Worm (Caenorhabditis elegans) whole organism, L3 larva: ENCODE data around the gene mlk-1.

Source experiments
- R02D3.7 ChIP-seq: fragments of 150-350 bp; optimal IDR thresholded peaks from 2 replicates; lab custom pipeline; 2014; ENCODE audit warnings: missing biosample characterization, missing genetic modification characterization
- aly-2 ChIP-seq: fragments of 150-350 bp; optimal IDR thresholded peaks from 2 replicates; lab custom pipeline; 2014; ENCODE audit warnings: missing biosample characterization, missing genetic modification characterization
- ama-1 ChIP-seq: fragments of 150-350 bp; optimal IDR thresholded peaks from 2 replicates; lab custom pipeline; 2018
- ceh-28 ChIP-seq: fragments of 150-350 bp; optimal IDR thresholded peaks from 2 replicates; lab custom pipeline; 2014; ENCODE audit warnings: missing biosample characterization, missing genetic modification reagents, missing genetic modification characterization
- ceh-82 ChIP-seq: fragments of 150-350 bp; optimal IDR thresholded peaks from 2 replicates; lab custom pipeline; 2014; ENCODE audit warnings: missing biosample characterization, missing genetic modification characterization
- ceh-9 ChIP-seq: sonication (generic microtip); optimal IDR thresholded peaks from 2 replicates; lab custom pipeline; 2018; ENCODE audit warnings: missing biosample characterization, missing genetic modification characterization
- egl-27 ChIP-seq: sonication (generic microtip); optimal IDR thresholded peaks from 4 replicates; lab custom pipeline; 2017; ENCODE audit warnings: missing biosample characterization, missing genetic modification reagents, missing genetic modification characterization
- elt-2 ChIP-seq: sonication (generic microtip); optimal IDR thresholded peaks from 2 replicates; lab custom pipeline; 2016; ENCODE audit warnings: missing genetic modification reagents, mild to moderate bottlenecking, missing genetic modification characterization, missing compliant biosample characterization
- elt-3 ChIP-seq, 3 experiments: fragments of 150-350 bp in 1 of 3; sonication (generic microtip) in 2 of 3; optimal IDR thresholded peaks; 2 replicates in 2 of 3; 4 replicates in 1 of 3; lab custom pipeline; 2014 to 2017; ENCODE audit warnings: missing biosample characterization in 3 of 3, missing genetic modification characterization in 3 of 3
- eor-1 ChIP-seq, 2 experiments: fragments of 150-350 bp; optimal IDR thresholded peaks; 2 replicates each; lab custom pipeline; 2014 to 2018; ENCODE audit warnings: missing biosample characterization in 2 of 2, missing genetic modification characterization in 2 of 2
- fkh-10 ChIP-seq: sonication (generic microtip); optimal IDR thresholded peaks from 2 replicates; lab custom pipeline; 2017; ENCODE audit warnings: missing biosample characterization, missing genetic modification reagents, missing genetic modification characterization
- fkh-2 ChIP-seq: fragments of 150-350 bp; optimal IDR thresholded peaks from 2 replicates; lab custom pipeline; 2014; ENCODE audit warnings: missing biosample characterization, missing genetic modification reagents, missing genetic modification characterization
- fos-1 ChIP-seq: fragments of 150-350 bp; optimal IDR thresholded peaks from 2 replicates; lab custom pipeline; 2014; ENCODE audit warnings: missing biosample characterization, missing genetic modification characterization
- jun-1 ChIP-seq: fragments of 150-350 bp; optimal IDR thresholded peaks from 2 replicates; lab custom pipeline; 2014; ENCODE audit warnings: missing biosample characterization, missing genetic modification reagents, missing genetic modification characterization
- lin-15B ChIP-seq: fragments of 150-350 bp; optimal IDR thresholded peaks from 2 replicates; lab custom pipeline; 2014; ENCODE audit warnings: missing biosample characterization, missing genetic modification characterization
- lin-39 ChIP-seq: fragments of 150-350 bp; optimal IDR thresholded peaks from 2 replicates; lab custom pipeline; 2018; ENCODE audit warnings: missing biosample characterization, missing genetic modification reagents, missing genetic modification characterization
- lsy-12 ChIP-seq: sonication (generic microtip); optimal IDR thresholded peaks from 2 replicates; lab custom pipeline; 2016; ENCODE audit warnings: mild to moderate bottlenecking, missing genetic modification characterization, missing compliant biosample characterization
- mml-1 ChIP-seq: fragments of 150-350 bp; sonication (generic microtip); optimal IDR thresholded peaks from 3 replicates; lab custom pipeline; 2014; ENCODE audit warnings: missing biosample characterization, missing genetic modification characterization
- nfya-1 ChIP-seq: sonication (generic microtip); optimal IDR thresholded peaks from 2 replicates; lab custom pipeline; 2017; ENCODE audit warnings: missing genetic modification characterization, mild to moderate bottlenecking, missing compliant biosample characterization, antibody characterized with exemption, moderate library complexity; ENCODE audit not compliant: insufficient read depth
- nhr-11 ChIP-seq: fragments of 150-350 bp; optimal IDR thresholded peaks from 2 replicates; lab custom pipeline; 2014; ENCODE audit warnings: missing biosample characterization, missing genetic modification characterization
- nhr-23 ChIP-seq: fragments of 150-350 bp; optimal IDR thresholded peaks from 2 replicates; lab custom pipeline; 2014; ENCODE audit warnings: missing biosample characterization, missing genetic modification reagents, missing genetic modification characterization
- nhr-25 ChIP-seq: sonication (generic microtip); optimal IDR thresholded peaks from 2 replicates; lab custom pipeline; 2017; ENCODE audit warnings: missing biosample characterization, missing genetic modification characterization
- nhr-43 ChIP-seq: sonication (generic microtip); optimal IDR thresholded peaks from 2 replicates; lab custom pipeline; 2016; ENCODE audit warnings: mild to moderate bottlenecking, missing genetic modification characterization, missing compliant biosample characterization; ENCODE audit not compliant: poor library complexity, severe bottlenecking
- nhr-67 ChIP-seq: fragments of 150-350 bp; optimal IDR thresholded peaks from 2 replicates; lab custom pipeline; 2014; ENCODE audit warnings: missing biosample characterization, missing genetic modification characterization
- nhr-76 ChIP-seq: fragments of 150-350 bp; sonication (generic microtip); optimal IDR thresholded peaks from 5 replicates; lab custom pipeline; 2014; ENCODE audit warnings: missing biosample characterization, missing genetic modification characterization
- pha-4 ChIP-seq: fragments of 150-350 bp; optimal IDR thresholded peaks from 2 replicates; lab custom pipeline; 2014; ENCODE audit warnings: missing biosample characterization, missing genetic modification reagents, missing genetic modification characterization
- pqm-1 ChIP-seq: fragments of 150-350 bp; optimal IDR thresholded peaks from 2 replicates; lab custom pipeline; 2017; ENCODE audit warnings: missing biosample characterization, missing genetic modification characterization, inconsistent platforms
- sea-2 ChIP-seq: fragments of 150-350 bp; sonication (generic microtip); optimal IDR thresholded peaks from 4 replicates; lab custom pipeline; 2014; ENCODE audit warnings: missing biosample characterization, missing genetic modification reagents, missing genetic modification characterization
- skn-1 ChIP-seq: fragments of 150-350 bp; optimal IDR thresholded peaks from 2 replicates; lab custom pipeline; 2014; ENCODE audit warnings: missing biosample characterization, missing genetic modification characterization
- snpc-4 ChIP-seq: fragments of 150-350 bp; optimal IDR thresholded peaks from 2 replicates; lab custom pipeline; 2014; ENCODE audit warnings: missing biosample characterization, missing genetic modification characterization
- tbx-2 ChIP-seq: sonication (generic microtip); optimal IDR thresholded peaks from 2 replicates; lab custom pipeline; 2016; ENCODE audit warnings: mild to moderate bottlenecking, missing genetic modification characterization, missing compliant biosample characterization
- unc-62 ChIP-seq: fragments of 150-350 bp; sonication (generic microtip); optimal IDR thresholded peaks from 4 replicates; lab custom pipeline; 2014; ENCODE audit warnings: missing biosample characterization, missing genetic modification reagents, missing genetic modification characterization
- zag-1 ChIP-seq: fragments of 150-350 bp; optimal IDR thresholded peaks from 2 replicates; lab custom pipeline; 2014; ENCODE audit warnings: missing biosample characterization, missing genetic modification characterization

The mlk-1 gene

ce11 chrV:5086919-5087404 is 22.4 kb upstream of the mlk-1 start, which contains the start of gene Y58A7A.5:
TSS of gene Y58A7A.5 (minus strand) at chrV:5086969.
- TF ChIP-seq snpc-4 (tag; lab: Kevin White, UChicago) (no peak), lin-39 (tag; lab: Kevin White, UChicago) (peak; percentile 26), ceh-28 (tag; lab: Kevin White, UChicago) (peak; percentile 3), nhr-67 (tag; lab: Kevin White, UChicago) (no peak), pha-4 (tag; lab: Kevin White, UChicago) (peak; percentile 28), nfya-1 (tag; lab: Kevin White, UChicago) (peak; percentile 22)
- TF ChIP-seq, all 47 proteins: peak for 4

ce11 chrV:5084957-5085465 is 20.4 kb upstream of the mlk-1 start, which contains the start of gene Y58A7A.4:
TSS of gene Y58A7A.4 (minus strand) at chrV:5085007.
- TF ChIP-seq fkh-10 (GFP tag; lab: Kevin White, UChicago) (no peak), elt-2 (tag; lab: Kevin White, UChicago) (no peak), nhr-23 (tag; lab: Kevin White, UChicago) (no peak), mml-1 (no peak), nhr-67 (tag; lab: Kevin White, UChicago) (no peak), egl-27 (tag; lab: Kevin White, UChicago) (no peak), nhr-76 (tag; lab: Kevin White, UChicago) (no peak), ceh-82 (tag; lab: Kevin White, UChicago) (no peak), eor-1 (tag; optimal IDR thresholded peaks at IDR 0.05; lab: Kevin White, UChicago) (no peak), ceh-28 (tag; lab: Kevin White, UChicago) (no peak), jun-1 (tag; lab: Kevin White, UChicago) (no peak)

- peak; percentile 11 for TF ChIP-seq jun-1 (tag; lab: Kevin White, UChicago)
- TF ChIP-seq pha-4 (tag; lab: Kevin White, UChicago) = peak; percentile 75
- peak; percentile 28 for TF ChIP-seq pqm-1
- peak; percentile 46 for TF ChIP-seq nfya-1 (tag; lab: Kevin White, UChicago)
- no peak for TF ChIP-seq zag-1 (tag; lab: Kevin White, UChicago)
- TF ChIP-seq nhr-25 (tag; lab: Kevin White, UChicago) = peak; percentile 5
- TF ChIP-seq lin-15B = peak; percentile 2
- TF ChIP-seq nhr-23 (tag; lab: Kevin White, UChicago) = peak; percentile 72
- TF ChIP-seq nhr-43 (tag; lab: Kevin White, UChicago) = no peak
- peak; percentile 36 for TF ChIP-seq elt-2 (tag; lab: Kevin White, UChicago)
- peak; percentile 28 for TF ChIP-seq skn-1 (tag; lab: Kevin White, UChicago)
- no peak for TF ChIP-seq lsy-12 (tag; lab: Kevin White, UChicago)
- TF ChIP-seq ceh-28 (tag; lab: Kevin White, UChicago) = peak; percentile 43
These were observed 16.3 kb upstream of the mlk-1 start, which contains the start of gene Y58A7A.3 for ce11 chrV:5080853-5081338. TSS of gene Y58A7A.3 (minus strand) at chrV:5080903.

ce11 chrV:5072082-5072481 is 7.5 kb upstream of the mlk-1 start, which contains the start of gene Y58A7A.2:
TSS of gene Y58A7A.2 (minus strand) at chrV:5072182.
- no peak for TF ChIP-seq unc-62 (GFP tag; lab: Kevin White, UChicago)
- no peak for TF ChIP-seq eor-1 (tag; optimal IDR thresholded peaks at IDR 0.05; lab: Kevin White, UChicago)
- TF ChIP-seq ama-1 (lab: Kevin White, UChicago) = no peak
- TF ChIP-seq R02D3.7 (tag; lab: Kevin White, UChicago) = no peak
- no peak for TF ChIP-seq fkh-10 (GFP tag; lab: Kevin White, UChicago)
- no peak for TF ChIP-seq nhr-67 (tag; lab: Kevin White, UChicago)
- TF ChIP-seq nhr-76 (tag; lab: Kevin White, UChicago) = no peak
- no peak for TF ChIP-seq aly-2 (tag; lab: Kevin White, UChicago)
- TF ChIP-seq nfya-1 (tag; lab: Kevin White, UChicago) = no peak
- TF ChIP-seq nhr-11 (tag; lab: Kevin White, UChicago) = no peak
- no peak for TF ChIP-seq sea-2
- no peak for TF ChIP-seq fos-1 (tag; lab: Kevin White, UChicago)
- no peak for TF ChIP-seq fkh-2 (tag; lab: Kevin White, UChicago)
- no peak for TF ChIP-seq egl-27 (tag; lab: Kevin White, UChicago)
- TF ChIP-seq lin-15B = no peak
- no peak for TF ChIP-seq elt-3 (tag; optimal IDR thresholded peaks at IDR 0.05; lab: Kevin White, UChicago)
- TF ChIP-seq tbx-2 (tag; lab: Kevin White, UChicago) = no peak
- TF ChIP-seq ceh-9 (tag; lab: Kevin White, UChicago) = no peak
- no peak for TF ChIP-seq mml-1
